Worm (Caenorhabditis elegans): ENCODE measurements around the gene T24A6.1.
"Not testable (repeated sequence)": the region's sequence is repeated elsewhere in the genome, so short reads cannot be mapped to it uniquely, and the experiment has no call there.

DNA sequence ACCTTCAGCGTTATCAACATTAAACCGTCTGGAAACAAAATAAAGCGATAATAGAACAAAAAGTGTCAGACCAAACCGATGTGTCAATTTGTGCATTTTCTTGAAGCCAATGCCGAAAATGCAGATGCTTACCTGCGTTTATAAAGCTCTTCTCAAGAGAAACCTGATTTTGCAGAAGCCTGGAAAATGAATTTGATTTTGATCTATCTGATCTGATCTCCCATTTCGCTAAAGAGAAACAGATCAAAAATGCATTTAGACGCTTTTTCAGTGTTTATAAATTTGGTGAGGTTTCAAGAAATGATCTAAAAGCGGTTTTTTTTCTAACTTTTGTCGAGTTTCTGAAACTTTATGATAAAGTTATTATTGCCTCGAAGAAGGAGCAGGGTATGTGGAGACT, 4.0 kb downstream of the T24A6.1 start, which contains the start of gene T24A6.16:
- TF ChIP-seq unc-39 (tag; optimal IDR thresholded peaks at IDR 0.05); F13H6.1 (tag; optimal IDR thresholded peaks at IDR 0.05); zag-1 (tag; optimal IDR thresholded peaks at IDR 0.05); lsy-2 (tag; optimal IDR thresholded peaks at IDR 0.05); ceh-82 (tag; optimal IDR thresholded peaks at IDR 0.05); lin-13 (GFP tag; optimal IDR thresholded peaks at IDR 0.05); unc-62 (GFP tag; optimal IDR thresholded peaks at IDR 0.05); alr-1 (tag; optimal IDR thresholded peaks at IDR 0.05); lin-39 (tag; optimal IDR thresholded peaks at IDR 0.05): not testable (repeated sequence)

All from whole organism, L2 larva.